Fruit fly (Drosophila melanogaster): ENCODE results near the gene twy.
A peak's percentile ranks its signal among the peaks of the same experiment; 100 is the strongest.

Gene twy

dm6 chr3L:11777348-11777958 is 15.6 kb downstream of the twy start (continued):
- TF ChIP-seq CG2202 (tag; optimal IDR thresholded peaks at IDR 0.05) (no peak), exex (tag; optimal IDR thresholded peaks at IDR 0.05) (peak; percentile 41), CG12391 (tag; optimal IDR thresholded peaks at IDR 0.05) (no peak), kay (GFP tag; optimal IDR thresholded peaks at IDR 0.05) (no peak), ro (GFP tag; IDR thresholded peaks at IDR 0.05) (no peak), dati (GFP tag; IDR thresholded peaks at IDR 0.05) (no peak), GATAe (GFP tag; conservative IDR thresholded peaks at IDR 0.05) (no peak), fd96Cb (tag; optimal IDR thresholded peaks at IDR 0.05) (no peak), CG2120 (GFP tag; optimal IDR thresholded peaks at IDR 0.05) (no peak), Sry-δ (GFP tag; optimal IDR thresholded peaks at IDR 0.05) (peak; percentile 26), CG17829 (tag; optimal IDR thresholded peaks at IDR 0.05) (no peak), yki (optimal IDR thresholded peaks at IDR 0.05) (no peak), CG10959 (GFP tag; IDR thresholded peaks at IDR 0.05) (no peak), zen2 (GFP tag; IDR thresholded peaks at IDR 0.05; ENCODE audit: partially characterized antibody) (no peak), HmgZ (tag; optimal IDR thresholded peaks at IDR 0.05) (peak; percentile 19), E2f1 (GFP tag; IDR thresholded peaks at IDR 0.05) (no peak), CG2129 (GFP tag; IDR thresholded peaks at IDR 0.05; ENCODE audit: partially characterized antibody) (no peak), nau (GFP tag; optimal IDR thresholded peaks at IDR 0.05) (no peak), Usf (GFP tag; optimal IDR thresholded peaks at IDR 0.05) (no peak), CG31365 (tag; optimal IDR thresholded peaks at IDR 0.05) (no peak), CG15073 (GFP tag; optimal IDR thresholded peaks at IDR 0.05) (no peak), luna (GFP tag; optimal IDR thresholded peaks at IDR 0.05) (no peak), CG4404 (GFP tag; IDR thresholded peaks at IDR 0.05) (no peak), Atf-2 (GFP tag; optimal IDR thresholded peaks at IDR 0.05) (no peak), Dbx (GFP tag; IDR thresholded peaks at IDR 0.05) (no peak), fu2 (GFP tag; optimal IDR thresholded peaks at IDR 0.05) (no peak), ci (GFP tag; IDR thresholded peaks at IDR 0.05) (no peak), fd102C (GFP tag; optimal IDR thresholded peaks at IDR 0.05) (no peak), CG10979 (tag; optimal IDR thresholded peaks at IDR 0.05) (no peak), BEAF-32 (GFP tag; optimal IDR thresholded peaks at IDR 0.05) (peak; percentile 39), ems (GFP tag; optimal IDR thresholded peaks at IDR 0.05) (no peak), CG4854 (GFP tag; optimal IDR thresholded peaks at IDR 0.05) (no peak), Trl (optimal IDR thresholded peaks at IDR 0.05) (no peak), Trl (GFP tag; optimal IDR thresholded peaks at IDR 0.05) (no peak), sens-2 (GFP tag; IDR thresholded peaks at IDR 0.05) (no peak), CG8944 (GFP tag; optimal IDR thresholded peaks at IDR 0.05) (no peak), vnd (GFP tag; IDR thresholded peaks at IDR 0.05; ENCODE audit: partially characterized antibody) (no peak), wor (GFP tag; IDR thresholded peaks at IDR 0.05) (no peak), CG4360 (GFP tag; IDR thresholded peaks at IDR 0.05) (no peak), CG1024 (GFP tag; IDR thresholded peaks at IDR 0.05) (no peak), bsh (GFP tag; optimal IDR thresholded peaks at IDR 0.05) (no peak), CG6175 (GFP tag; IDR thresholded peaks at IDR 0.05) (no peak), CG10366 (GFP tag; IDR thresholded peaks at IDR 0.05) (no peak), sr (GFP tag; IDR thresholded peaks at IDR 0.05) (no peak), danr (GFP tag; IDR thresholded peaks at IDR 0.05) (0 out of 2 replicates have a peak, but pooled peaks have one; percentile 6), tna (GFP tag; IDR thresholded peaks at IDR 0.05; ENCODE audit: partially characterized antibody) (no peak), CG9876 (GFP tag; optimal IDR thresholded peaks at IDR 0.05) (no peak), CG1529 (GFP tag; optimal IDR thresholded peaks at IDR 0.05) (no peak), chm (GFP tag; IDR thresholded peaks at IDR 0.05) (no peak), row (GFP tag; IDR thresholded peaks at IDR 0.05) (peak; percentile 13; the same call in 1 of the 3 replicates), mam (GFP tag; optimal IDR thresholded peaks at IDR 0.05) (no peak), en (GFP tag; optimal IDR thresholded peaks at IDR 0.05) (no peak)
